Fruit fly (Drosophila melanogaster) whole organism, embryonic: ENCODE data around the gene MESR3.

Experiments
- Abd-B ChIP-seq: fragments of 200-800 bp; sonication (Bioruptor generic); optimal IDR thresholded peaks from 2 replicates; lab custom pipeline; 2018; ENCODE audit warnings: missing biosample characterization, mild to moderate bottlenecking, missing genetic modification characterization, moderate library complexity
- Awh ChIP-seq: fragments of 200-800 bp; sonication (Bioruptor generic); IDR thresholded peaks from 2 replicates; pipeline ENCODE4, ENCODE4 v1.3.6; 2022; ENCODE audit warnings: missing biosample characterization, missing genetic modification characterization
- BEAF-32 ChIP-seq: fragments of 200-800 bp; sonication (Bioruptor generic); optimal IDR thresholded peaks from 3 replicates; lab custom pipeline; 2017; ENCODE audit warnings: missing biosample characterization, missing genetic modification characterization, mild to moderate bottlenecking, moderate library complexity, missing genetic modification reagents
- Bdp1 ChIP-seq: fragments of 200-800 bp; sonication (Bioruptor generic); optimal IDR thresholded peaks from 3 replicates; lab custom pipeline; 2016; ENCODE audit warnings: missing biosample characterization, missing genetic modification characterization
- Bgb ChIP-seq: fragments of 200-800 bp; sonication (Bioruptor generic); IDR thresholded peaks from 2 replicates; pipeline ENCODE4 v1.3.6; 2022; ENCODE audit warnings: missing biosample characterization, missing genetic modification characterization; ENCODE audit not compliant: partially characterized antibody
- CG10321 ChIP-seq: fragments of 200-800 bp; sonication (Bioruptor generic); IDR thresholded peaks from 2 replicates; pipeline ENCODE4 v1.3.6; 2022; ENCODE audit warnings: missing biosample characterization, missing genetic modification characterization
- CG10565 ChIP-seq: fragments of 200-800 bp; sonication (Bioruptor generic); optimal IDR thresholded peaks from 3 replicates; lab custom pipeline; 2016; ENCODE audit warnings: missing biosample characterization, mild to moderate bottlenecking, missing genetic modification characterization
- CG11085 ChIP-seq: fragments of 200-800 bp; sonication (Bioruptor generic); IDR thresholded peaks from 2 replicates; pipeline ENCODE4 v1.3.6; 2022; ENCODE audit warnings: missing biosample characterization, missing genetic modification characterization
- CG12659 ChIP-seq: fragments of 200-800 bp; sonication (Bioruptor generic); optimal IDR thresholded peaks from 3 replicates; lab custom pipeline; 2017; ENCODE audit warnings: mild to moderate bottlenecking, missing biosample characterization, missing genetic modification reagents, missing genetic modification characterization
- CG17829 ChIP-seq: fragments of 200-800 bp; optimal IDR thresholded peaks from 2 replicates; lab custom pipeline; 2019; ENCODE audit warnings: missing biosample characterization, mild to moderate bottlenecking, missing genetic modification characterization, moderate library complexity
- CG18011 ChIP-seq: fragments of 200-800 bp; sonication (Bioruptor generic); optimal IDR thresholded peaks from 2 replicates; lab custom pipeline; 2017; ENCODE audit warnings: missing biosample characterization, missing genetic modification characterization, mild to moderate bottlenecking, moderate library complexity, missing genotype
- CG18764 ChIP-seq: fragments of 200-800 bp; sonication (Bioruptor generic); optimal IDR thresholded peaks from 3 replicates; lab custom pipeline; 2016; ENCODE audit warnings: missing biosample characterization, missing genetic modification characterization
- CG2129 ChIP-seq: fragments of 200-800 bp; sonication (Bioruptor generic); IDR thresholded peaks from 2 replicates; pipeline ENCODE4 v1.3.6; 2022; ENCODE audit warnings: missing biosample characterization, missing genetic modification characterization; ENCODE audit not compliant: partially characterized antibody
- CG2875 ChIP-seq: fragments of 200-800 bp; sonication (Bioruptor generic); optimal IDR thresholded peaks from 2 replicates; lab custom pipeline; 2017; ENCODE audit warnings: missing biosample characterization, mild to moderate bottlenecking, missing genetic modification characterization, missing genetic modification reagents
- CG4707 ChIP-seq: fragments of 200-800 bp; sonication (Bioruptor generic); optimal IDR thresholded peaks from 2 replicates; lab custom pipeline; 2018; ENCODE audit warnings: missing biosample characterization, mild to moderate bottlenecking, missing genetic modification characterization, moderate library complexity
- CG6175 ChIP-seq: fragments of 200-800 bp; sonication (Bioruptor generic); IDR thresholded peaks from 3 replicates; pipeline ENCODE4 v1.3.6; 2022; ENCODE audit warnings: missing biosample characterization, missing genetic modification characterization
- CG6813 ChIP-seq: fragments of 200-800 bp; sonication (Bioruptor generic); optimal IDR thresholded peaks from 2 replicates; lab custom pipeline; 2017; ENCODE audit warnings: missing biosample characterization, missing genetic modification characterization, mild to moderate bottlenecking, moderate library complexity, missing genetic modification reagents
- CG7963 ChIP-seq: fragments of 200-800 bp; sonication (Bioruptor generic); IDR thresholded peaks from 3 replicates; pipeline ENCODE4 v1.3.6; 2022; ENCODE audit warnings: missing biosample characterization, missing genetic modification characterization; ENCODE audit not compliant: partially characterized antibody
- CG8765 ChIP-seq: fragments of 200-800 bp; sonication (Bioruptor generic); IDR thresholded peaks from 2 replicates; pipeline ENCODE4 v1.3.6; 2022; ENCODE audit warnings: missing biosample characterization, missing genetic modification characterization
- CG9876 ChIP-seq: fragments of 200-800 bp; sonication (Bioruptor generic); optimal IDR thresholded peaks from 2 replicates; lab custom pipeline; 2016; ENCODE audit warnings: missing biosample characterization, missing genetic modification characterization
- CG9932 ChIP-seq: fragments of 200-800 bp; sonication (Bioruptor generic); IDR thresholded peaks from 2 replicates; pipeline ENCODE4 v1.3.6; 2022; ENCODE audit warnings: missing biosample characterization, missing genetic modification characterization
- Dip3 ChIP-seq: fragments of 200-800 bp; sonication (Bioruptor generic); optimal IDR thresholded peaks from 3 replicates; lab custom pipeline; 2016; ENCODE audit warnings: missing biosample characterization, missing genetic modification characterization
- Elba2 ChIP-seq: fragments of 200-800 bp; sonication (Bioruptor generic); optimal IDR thresholded peaks from 3 replicates; lab custom pipeline; 2016; ENCODE audit warnings: missing biosample characterization, missing genetic modification characterization
- Ets97D ChIP-seq: fragments of 200-800 bp; sonication (Bioruptor generic); optimal IDR thresholded peaks from 3 replicates; lab custom pipeline; 2016; ENCODE audit warnings: missing biosample characterization, missing genetic modification characterization
- Fer1 ChIP-seq: fragments of 200-800 bp; sonication (Bioruptor generic); optimal IDR thresholded peaks from 2 replicates; lab custom pipeline; 2017; ENCODE audit warnings: missing biosample characterization, mild to moderate bottlenecking, missing genetic modification characterization
- H2.0 ChIP-seq: fragments of 200-800 bp; sonication (Bioruptor generic); IDR thresholded peaks from 2 replicates; pipeline ENCODE4 v1.3.6; 2022; ENCODE audit warnings: missing biosample characterization, missing genetic modification characterization
- MESR4 ChIP-seq: fragments of 200-800 bp; sonication (Bioruptor generic); optimal IDR thresholded peaks from 2 replicates; lab custom pipeline; 2018; ENCODE audit warnings: missing biosample characterization, mild to moderate bottlenecking, missing genetic modification characterization, moderate library complexity
- Med ChIP-seq: fragments of 200-800 bp; sonication (Bioruptor generic); peaks from one replicate; lab custom pipeline; 2016; ENCODE audit warnings: missing biosample characterization, missing genetic modification characterization, mild to moderate bottlenecking, inconsistent platforms, moderate library complexity
- NC2β ChIP-seq: fragments of 200-800 bp; sonication (Bioruptor generic); optimal IDR thresholded peaks from 2 replicates; lab custom pipeline; 2016; ENCODE audit warnings: missing biosample characterization, missing genetic modification characterization
- Nf-YA ChIP-seq: fragments of 200-800 bp; sonication (Bioruptor generic); IDR thresholded peaks from 2 replicates; pipeline ENCODE4 v1.3.6; 2022; ENCODE audit warnings: missing biosample characterization, missing genetic modification characterization
- Nf-YC ChIP-seq: fragments of 200-800 bp; optimal IDR thresholded peaks from 3 replicates; lab custom pipeline; 2019; ENCODE audit warnings: missing biosample characterization, mild to moderate bottlenecking, missing genetic modification characterization, moderate library complexity
- Rx ChIP-seq: fragments of 200-800 bp; sonication (Bioruptor generic); IDR thresholded peaks from 2 replicates; pipeline ENCODE4 v1.3.6; 2022; ENCODE audit warnings: missing biosample characterization, missing genetic modification characterization
- ac ChIP-seq: fragments of 200-800 bp; sonication (Bioruptor generic); optimal IDR thresholded peaks from 3 replicates; lab custom pipeline; 2017; ENCODE audit warnings: missing biosample characterization, mild to moderate bottlenecking, missing genetic modification characterization
- ap ChIP-seq: fragments of 200-800 bp; sonication (Bioruptor generic); IDR thresholded peaks from 2 replicates; pipeline ENCODE4 v1.3.6; 2022; ENCODE audit warnings: missing biosample characterization, missing genetic modification characterization
- ato ChIP-seq: fragments of 200-800 bp; sonication (Bioruptor generic); IDR thresholded peaks from 2 replicates; pipeline ENCODE4 v1.3.6; 2022; ENCODE audit warnings: missing biosample characterization, missing genetic modification characterization; ENCODE audit not compliant: partially characterized antibody
- br ChIP-seq: fragments of >200 bp; optimal IDR thresholded peaks from 2 replicates; lab custom pipeline; 2017
- chif ChIP-seq, 2 experiments: fragments of 200-800 bp; sonication (Bioruptor generic); optimal IDR thresholded peaks; 3 replicates each; lab custom pipeline; 2016; ENCODE audit warnings: missing biosample characterization in 2 of 2, missing genetic modification characterization in 2 of 2
- crc ChIP-seq: fragments of 200-800 bp; sonication (Bioruptor generic); optimal IDR thresholded peaks from 2 replicates; lab custom pipeline; 2016; ENCODE audit warnings: missing biosample characterization, missing genetic modification characterization
- croc ChIP-seq: fragments of 200-800 bp; sonication (Bioruptor generic); conservative IDR thresholded peaks from 3 replicates; pipeline ENCODE4 v1.3.6; 2022; ENCODE audit warnings: missing biosample characterization, missing genetic modification characterization
- dimm ChIP-seq: fragments of 200-800 bp; sonication (Bioruptor generic); IDR thresholded peaks from 2 replicates; pipeline ENCODE4 v1.3.6; 2022; ENCODE audit warnings: missing biosample characterization, missing genetic modification characterization
- dpn ChIP-seq, 2 experiments: fragments of 200-800 bp; sonication (Bioruptor generic); optimal IDR thresholded peaks; 3 replicates each; lab custom pipeline; 2016; ENCODE audit warnings: missing biosample characterization in 2 of 2, missing genetic modification characterization in 2 of 2
- eyg ChIP-seq: fragments of 200-800 bp; sonication (Bioruptor generic); optimal IDR thresholded peaks from 3 replicates; lab custom pipeline; 2016; ENCODE audit warnings: missing biosample characterization, missing genetic modification characterization
- gsb ChIP-seq: fragments of 200-800 bp; sonication (Bioruptor generic); IDR thresholded peaks from 2 replicates; pipeline ENCODE4 v1.3.6; 2022; ENCODE audit warnings: missing biosample characterization, missing genetic modification characterization
- gsb-n ChIP-seq: fragments of 200-800 bp; sonication (Bioruptor generic); optimal IDR thresholded peaks from 3 replicates; lab custom pipeline; 2018; ENCODE audit warnings: missing biosample characterization, mild to moderate bottlenecking, missing genetic modification characterization
- gt ChIP-seq: fragments of 200-800 bp; sonication (Bioruptor generic); IDR thresholded peaks from 2 replicates; pipeline ENCODE4 v1.3.6; 2022; ENCODE audit warnings: missing biosample characterization, missing genetic modification characterization
- h ChIP-seq: fragments of >200 bp; optimal IDR thresholded peaks from 2 replicates; lab custom pipeline; 2017
- luna ChIP-seq: fragments of 200-800 bp; sonication (Bioruptor generic); optimal IDR thresholded peaks from 2 replicates; lab custom pipeline; 2016; ENCODE audit warnings: missing biosample characterization, missing genetic modification characterization
- oc ChIP-seq: fragments of 200-800 bp; sonication (Bioruptor generic); optimal IDR thresholded peaks from 2 replicates; lab custom pipeline; 2018; ENCODE audit warnings: missing biosample characterization, mild to moderate bottlenecking, missing genetic modification characterization, moderate library complexity
- phol ChIP-seq: fragments of 200-800 bp; sonication (Bioruptor generic); optimal IDR thresholded peaks from 3 replicates; lab custom pipeline; 2018; ENCODE audit warnings: missing biosample characterization, mild to moderate bottlenecking, missing genetic modification characterization, moderate library complexity
- row ChIP-seq: fragments of 200-800 bp; sonication (Bioruptor generic); IDR thresholded peaks from 3 replicates; pipeline ENCODE4 v1.3.6; 2022; ENCODE audit warnings: missing biosample characterization, missing genetic modification characterization
- run ChIP-seq: fragments of 200-800 bp; sonication (Bioruptor generic); optimal IDR thresholded peaks from 3 replicates; lab custom pipeline; 2018; ENCODE audit warnings: missing biosample characterization, mild to moderate bottlenecking, missing genetic modification characterization
- sc ChIP-seq, 3 experiments: fragments of >200 bp in 2 of 3; fragments of 200-800 bp in 1 of 3; sonication (Bioruptor generic) in 1 of 3; optimal IDR thresholded peaks; 2 replicates in 2 of 3; 3 replicates in 1 of 3; lab custom pipeline; 2017; ENCODE audit warnings: mild to moderate bottlenecking in 1 of 3, missing biosample characterization in 1 of 3, missing genetic modification characterization in 1 of 3, missing genetic modification reagents in 1 of 3
- tio ChIP-seq: fragments of 200-800 bp; sonication (Bioruptor generic); optimal IDR thresholded peaks from 2 replicates; lab custom pipeline; 2017; ENCODE audit warnings: missing biosample characterization, missing genetic modification characterization, inconsistent platforms
- zfh2 ChIP-seq: fragments of 200-800 bp; sonication (Bioruptor generic); optimal IDR thresholded peaks from 2 replicates; lab custom pipeline; 2016; ENCODE audit warnings: missing biosample characterization, missing genetic modification characterization

MESR3 gene

DNA sequence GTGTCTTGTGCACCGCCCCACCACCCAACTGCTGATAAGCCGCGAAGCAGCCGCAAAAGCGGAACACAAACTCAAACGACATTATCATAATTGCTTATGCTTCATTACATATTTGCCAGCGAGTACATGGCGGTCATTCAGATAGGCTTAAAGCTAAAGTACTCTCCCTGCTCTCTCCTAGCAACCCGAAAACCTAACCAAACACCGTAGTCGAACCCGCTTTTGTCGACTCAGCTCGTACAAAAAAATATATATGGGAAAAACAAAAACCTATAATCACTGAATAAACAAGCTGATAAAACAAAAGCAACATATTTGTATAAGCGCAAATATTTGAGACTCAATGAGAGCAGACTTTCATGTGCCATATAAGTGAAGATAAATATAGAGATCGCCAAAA, 9.9 kb downstream of the MESR3 start (continued):
- TF ChIP-seq CG11085 = peak; percentile 33; the same call in 1 of the 2 replicates
- peak; percentile 62 for TF ChIP-seq luna (GFP tag; lab: Kevin White, UChicago)
- peak; percentile 76 for TF ChIP-seq CG18011 (GFP tag; lab: Kevin White, UChicago)
- peak; percentile 51 for TF ChIP-seq Ets97D (GFP tag; lab: Kevin White, UChicago)
- peak; percentile 13 for TF ChIP-seq Nf-YC (tag; lab: Kevin White, UChicago)
- TF ChIP-seq phol (tag; lab: Kevin White, UChicago) = no peak
- no peak for TF ChIP-seq Bgb
- TF ChIP-seq CG2129 (GFP tag; lab: Robert Waterston, UW) = no peak
- TF ChIP-seq CG10321 = 0 out of 2 replicates have a peak, but pooled peaks have one; percentile 27
- no peak for TF ChIP-seq CG10565 (GFP tag; lab: Kevin White, UChicago)
- peak; percentile 86 for TF ChIP-seq CG12659 (GFP tag; lab: Kevin White, UChicago)
- no peak for TF ChIP-seq Rx
- TF ChIP-seq oc = peak; percentile 93
- TF ChIP-seq tio = peak; percentile 56
- TF ChIP-seq CG9932 (GFP tag; lab: Robert Waterston, UW) = peak; percentile 18
- peak; percentile 54 for TF ChIP-seq Dip3 (GFP tag; lab: Kevin White, UChicago)
- peak; percentile 73 to 77 for TF ChIP-seq chif (GFP tag; optimal IDR thresholded peaks at IDR 0.05; lab: Kevin White, UChicago)
- TF ChIP-seq CG18764 = peak; percentile 74
- TF ChIP-seq gsb (GFP tag; lab: Robert Waterston, UW) = peak; percentile 51
- TF ChIP-seq zfh2 (GFP tag; lab: Kevin White, UChicago) = no peak
- peak; percentile 19 for TF ChIP-seq CG17829 (tag; lab: Kevin White, UChicago)
- TF ChIP-seq gt (GFP tag; lab: Robert Waterston, UW) = no peak
- peak; percentile 86 for TF ChIP-seq NC2β
- TF ChIP-seq CG9876 (GFP tag; lab: Kevin White, UChicago) = peak; percentile 52
- peak; percentile 9 for TF ChIP-seq MESR4 (GFP tag; lab: Kevin White, UChicago)
- TF ChIP-seq Nf-YA (GFP tag; lab: Robert Waterston, UW) = peak; percentile 71
- peak; percentile 69 for TF ChIP-seq ac (GFP tag; lab: Kevin White, UChicago)
- no peak for TF ChIP-seq dimm (GFP tag; lab: Robert Waterston, UW)
- no peak for TF ChIP-seq BEAF-32
- TF ChIP-seq eyg = peak; percentile 90
- peak; percentile 91 for TF ChIP-seq gsb-n (tag; lab: Kevin White, UChicago)
- TF ChIP-seq CG4707 (GFP tag; lab: Kevin White, UChicago) = peak; percentile 84
- TF ChIP-seq Elba2 (GFP tag; lab: Kevin White, UChicago) = no peak
- TF ChIP-seq CG8765 (GFP tag; lab: Robert Waterston, UW) = no peak
- TF ChIP-seq h (lab: Kevin White, UChicago) = no peak
- TF ChIP-seq Abd-B (GFP tag; lab: Kevin White, UChicago) = no peak
- no peak for TF ChIP-seq CG7963 (GFP tag; lab: Robert Waterston, UW)
- TF ChIP-seq Fer1 (GFP tag; lab: Kevin White, UChicago) = peak; percentile 91
- peak; percentile 92 for TF ChIP-seq CG2875
- no peak for TF ChIP-seq ato (GFP tag; lab: Robert Waterston, UW)

DNA sequence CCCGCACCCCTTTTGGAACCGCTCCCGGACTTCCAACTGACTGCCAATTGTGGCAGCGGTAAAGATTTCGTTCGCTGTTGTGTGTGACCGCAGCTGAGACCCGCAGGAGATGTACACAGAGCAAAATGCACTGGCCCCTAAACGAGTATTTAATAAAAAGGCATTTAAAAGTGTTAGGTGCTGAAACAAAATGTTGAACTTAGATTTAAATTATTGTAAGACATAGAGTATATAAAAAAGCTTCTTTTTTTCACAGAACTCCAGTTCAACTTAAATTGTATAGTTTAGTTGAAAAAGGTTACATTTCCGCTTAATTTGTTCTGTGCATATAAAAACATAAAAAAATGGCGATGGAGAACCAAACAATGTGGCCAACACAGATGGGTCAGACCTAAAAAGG, 11.0 kb downstream of the MESR3 start:
- TF ChIP-seq sc (optimal IDR thresholded peaks at IDR 0.05; lab: Kevin White, UChicago) (no peak), sc (GFP tag; optimal IDR thresholded peaks at IDR 0.05; lab: Kevin White, UChicago) (no peak), row (GFP tag; lab: Robert Waterston, UW) (peak; percentile 31; the same call in 1 of the 3 replicates), CG6175 (GFP tag; lab: Robert Waterston, UW) (no peak), H2.0 (GFP tag; lab: Robert Waterston, UW) (no peak), croc (GFP tag; lab: Robert Waterston, UW) (no peak), Med (GFP tag; lab: Kevin White, UChicago) (peak; percentile 43), Bdp1 (GFP tag; lab: Kevin White, UChicago) (no peak), Awh (GFP tag; lab: Robert Waterston, UW) (0 out of 2 replicates have a peak, but pooled peaks have one; percentile 4), crc (GFP tag; lab: Kevin White, UChicago) (no peak), CG6813 (GFP tag; lab: Kevin White, UChicago) (no peak), run (tag; lab: Kevin White, UChicago) (no peak), ap (GFP tag; lab: Robert Waterston, UW) (no peak), dpn (GFP tag; optimal IDR thresholded peaks at IDR 0.05; lab: Kevin White, UChicago) (no peak), br (lab: Kevin White, UChicago) (no peak)
